Worm (Caenorhabditis elegans) whole organism, L4/young adult: ENCODE data around the gene C05E11.2.

ENCODE experiments used
- W03F9.2 ChIP-seq: fragments of 150-350 bp; optimal IDR thresholded peaks from 2 replicates; lab custom pipeline; 2014; ENCODE audit warnings: missing biosample characterization, missing genetic modification characterization
- dao-5 ChIP-seq: sonication (generic microtip); optimal IDR thresholded peaks from 2 replicates; lab custom pipeline; 2016; ENCODE audit warnings: missing genotype, missing genetic modification characterization, moderate library complexity, missing compliant biosample characterization
- him-1 ChIP-seq: sonication (generic microtip); optimal IDR thresholded peaks from 2 replicates; lab custom pipeline; 2016; ENCODE audit warnings: missing genotype, missing genetic modification reagents, missing genetic modification characterization, missing compliant biosample characterization

Gene C05E11.2

DNA sequence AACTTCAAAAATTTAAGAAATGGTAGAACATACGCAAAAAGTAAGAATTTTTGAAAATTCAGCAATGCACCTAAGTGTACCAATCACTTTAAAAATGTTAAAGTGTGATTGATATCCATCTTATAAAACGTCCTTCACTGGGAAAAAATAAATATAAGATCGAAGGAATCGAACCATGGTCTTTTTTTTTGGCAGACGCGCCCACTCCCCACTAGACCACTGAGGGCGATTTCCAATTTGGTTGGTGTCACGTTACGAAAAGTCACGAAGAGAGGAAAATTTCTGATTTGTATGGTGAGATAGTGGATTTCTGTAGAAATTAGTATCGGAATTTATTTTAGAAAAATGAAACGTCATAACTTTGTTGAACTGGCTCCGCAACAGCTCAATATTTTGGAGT lies 20.6 kb downstream of the C05E11.2 start:
- TF ChIP-seq W03F9.2 (tag; lab: Kevin White, UChicago) (no peak), him-1 (no peak), dao-5 (tag; lab: Kevin White, UChicago) (no peak)

DNA sequence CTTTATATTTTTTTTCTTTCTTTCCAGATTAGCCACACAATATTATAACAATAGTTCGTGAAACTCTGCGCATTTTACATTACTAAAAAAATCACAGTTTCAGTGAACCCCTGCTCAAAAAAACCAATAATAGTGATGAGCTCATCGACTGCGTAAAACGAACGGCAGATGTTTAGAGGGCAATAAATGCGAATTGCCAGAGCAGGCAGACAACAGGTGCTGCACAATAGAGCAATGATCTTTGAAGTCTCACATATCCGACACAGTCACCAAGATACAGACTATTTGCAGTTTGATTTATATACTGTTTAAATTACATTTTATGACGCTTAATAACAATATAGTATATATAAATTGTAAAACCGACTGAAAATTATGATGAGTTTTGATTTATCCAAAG lies 22.9 kb downstream of the C05E11.2 start:
- TF ChIP-seq him-1 (no peak), dao-5 (tag; lab: Kevin White, UChicago) (no peak), W03F9.2 (tag; lab: Kevin White, UChicago) (no peak)

DNA sequence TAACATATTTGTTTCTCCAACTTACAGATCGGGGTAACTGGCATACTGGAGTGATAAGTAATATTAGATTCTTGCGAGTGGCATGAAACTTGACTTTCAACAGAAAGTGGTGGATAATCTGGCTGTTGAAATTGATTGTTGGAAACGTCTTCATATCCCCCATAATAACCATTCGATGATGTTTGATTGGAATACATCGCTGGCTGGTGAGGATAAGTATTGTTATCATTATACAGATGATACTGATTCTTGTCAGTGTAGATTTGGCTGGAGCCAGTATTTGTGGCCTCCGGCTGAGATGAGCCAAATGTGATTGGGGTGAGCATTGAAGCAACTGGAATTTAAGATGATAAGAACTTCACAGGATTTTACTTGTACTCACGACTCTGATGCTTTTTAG lies 28.3 kb downstream of the C05E11.2 start:
- TF ChIP-seq him-1 (no peak), W03F9.2 (tag; lab: Kevin White, UChicago) (no peak), dao-5 (tag; lab: Kevin White, UChicago) (no peak)

DNA sequence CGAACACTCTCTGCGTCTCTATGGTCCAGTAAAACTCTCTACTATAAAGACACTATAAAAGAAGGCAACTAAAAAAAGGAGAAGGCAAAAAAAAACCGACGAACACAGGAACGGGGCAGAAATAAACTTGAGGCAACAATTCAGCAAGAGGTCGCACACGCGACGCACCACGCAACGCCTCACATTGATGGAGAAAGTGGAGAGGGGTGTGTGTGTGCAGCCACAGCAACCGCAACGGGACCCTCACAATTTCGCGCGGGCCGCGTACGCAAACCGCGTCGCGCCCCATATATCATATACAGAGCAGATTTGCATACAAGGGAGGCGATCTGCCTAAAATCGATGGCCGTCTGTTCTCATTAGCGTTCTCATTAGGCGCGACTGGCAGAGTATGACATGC lies 30.1 kb downstream of the C05E11.2 start:
- peak; percentile 46 for TF ChIP-seq him-1
- no peak for TF ChIP-seq W03F9.2 (tag; lab: Kevin White, UChicago)
- TF ChIP-seq dao-5 (tag; lab: Kevin White, UChicago) = no peak

DNA sequence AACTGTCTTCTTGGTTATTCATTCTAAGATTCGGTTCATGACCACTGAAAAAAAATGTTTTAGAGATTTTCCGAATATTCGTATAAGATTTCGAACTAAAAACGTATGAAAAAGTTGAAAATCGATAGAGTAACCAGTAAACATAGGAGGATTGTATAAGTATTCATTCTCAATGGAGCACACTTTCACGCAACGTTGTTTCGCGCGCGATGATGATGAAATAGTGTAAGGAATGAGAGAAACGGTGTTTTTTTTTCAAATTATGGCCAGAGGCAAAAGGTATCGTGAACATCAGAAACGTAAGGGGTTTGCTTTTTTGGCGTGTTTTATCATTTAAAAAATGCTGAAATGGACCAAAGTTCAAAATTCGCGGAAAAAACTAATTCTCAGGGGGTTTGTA lies 32.9 kb downstream of the C05E11.2 start, which contains the start of gene pqn-65:
Gene pqn-65 (minus strand): TSS at position 54 of the 400 bp plus-strand sequence.
- TF ChIP-seq W03F9.2 (tag; lab: Kevin White, UChicago) (no peak), him-1 (no peak)

DNA sequence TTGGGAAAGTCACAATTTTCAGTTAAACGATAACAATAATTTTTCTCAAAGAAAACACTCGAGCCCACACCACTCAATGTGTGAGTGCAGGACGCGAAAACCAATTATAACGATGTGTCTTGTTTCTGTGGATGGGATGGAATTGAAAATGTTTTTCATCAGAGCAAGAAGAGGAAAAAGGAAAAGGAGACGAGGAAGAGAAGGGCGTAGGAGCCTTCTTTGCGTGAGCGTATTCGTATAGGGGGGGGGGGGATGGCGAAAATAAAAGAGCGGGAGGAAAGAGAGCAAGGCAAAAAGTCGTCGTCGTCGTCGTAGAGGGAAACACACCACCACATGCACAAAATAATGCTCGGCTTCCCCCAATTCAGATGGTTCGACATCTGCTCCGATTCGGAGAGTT lies 33.3 kb downstream of the C05E11.2 start:
- no peak for TF ChIP-seq W03F9.2 (tag; lab: Kevin White, UChicago)
- TF ChIP-seq dao-5 (tag; lab: Kevin White, UChicago) = no peak
- TF ChIP-seq him-1 = peak; percentile 22

DNA sequence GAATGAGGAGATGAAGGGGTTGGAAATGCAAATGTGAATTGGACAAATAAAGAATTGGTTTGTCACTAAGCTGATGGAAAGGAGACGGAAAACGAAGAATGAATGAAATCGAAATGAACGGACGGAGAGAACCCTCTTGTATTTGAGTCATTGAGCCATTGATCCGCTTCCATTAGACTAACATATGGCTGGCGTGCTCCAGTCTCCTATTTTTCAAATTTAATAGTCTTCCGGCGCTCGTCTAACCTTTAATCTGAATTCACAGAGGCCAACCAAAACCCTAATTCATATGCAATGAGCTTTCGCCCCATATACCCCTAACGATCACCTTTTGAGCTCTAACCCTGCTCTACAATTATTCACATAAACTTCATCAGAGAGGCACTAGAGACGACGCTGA lies 35.3 kb downstream of the C05E11.2 start, which contains the start of gene C46C11.3:
Gene C46C11.3 (plus strand): TSS at position 301 of the 400 bp plus-strand sequence.
- TF ChIP-seq W03F9.2 (tag; lab: Kevin White, UChicago) = no peak
- no peak for TF ChIP-seq him-1
- TF ChIP-seq dao-5 (tag; lab: Kevin White, UChicago) = no peak

DNA sequence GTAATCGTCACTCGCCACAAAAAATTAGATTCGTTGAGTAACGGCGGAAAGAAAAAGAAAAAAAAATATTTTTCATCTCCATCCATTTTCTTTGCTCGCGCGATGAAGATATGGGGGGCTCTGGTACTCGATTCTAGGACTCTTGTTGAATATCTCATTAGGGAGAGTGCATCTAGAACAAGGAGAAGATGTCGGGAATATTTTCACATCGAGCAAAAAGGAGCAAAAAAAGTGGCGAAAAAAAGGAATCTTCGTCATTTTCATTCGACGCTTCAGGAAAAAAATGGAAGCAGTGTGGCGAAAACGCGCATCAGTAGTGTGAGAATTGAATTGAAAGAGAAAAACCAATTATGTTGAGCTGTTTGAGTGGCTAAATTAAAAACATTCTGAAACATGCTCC lies 37.0 kb downstream of the C05E11.2 start:
- TF ChIP-seq dao-5 (tag; lab: Kevin White, UChicago) = no peak
- no peak for TF ChIP-seq W03F9.2 (tag; lab: Kevin White, UChicago)
- TF ChIP-seq him-1 = no peak

DNA sequence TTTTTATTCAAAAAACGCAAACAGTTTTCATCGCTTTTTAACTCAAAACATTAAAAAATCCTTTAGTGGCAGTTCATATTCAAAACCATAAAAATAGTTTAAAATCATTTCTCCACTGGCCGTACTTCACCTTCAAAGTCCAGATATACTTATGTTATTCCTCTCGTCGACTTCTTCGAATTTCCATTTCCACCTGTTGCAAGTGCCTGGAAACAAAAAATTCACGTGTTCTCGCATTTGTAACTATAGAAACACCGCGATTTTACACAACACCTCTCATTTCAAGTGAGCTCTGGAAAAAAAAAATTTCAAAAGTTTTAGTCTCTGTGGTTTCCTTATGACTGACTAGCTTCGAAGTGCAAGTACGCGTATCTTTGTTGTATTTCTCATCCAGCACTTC lies 38.4 kb downstream of the C05E11.2 start:
- TF ChIP-seq W03F9.2 (tag; lab: Kevin White, UChicago) = no peak
- TF ChIP-seq him-1 = no peak
- TF ChIP-seq dao-5 (tag; lab: Kevin White, UChicago) = no peak

DNA sequence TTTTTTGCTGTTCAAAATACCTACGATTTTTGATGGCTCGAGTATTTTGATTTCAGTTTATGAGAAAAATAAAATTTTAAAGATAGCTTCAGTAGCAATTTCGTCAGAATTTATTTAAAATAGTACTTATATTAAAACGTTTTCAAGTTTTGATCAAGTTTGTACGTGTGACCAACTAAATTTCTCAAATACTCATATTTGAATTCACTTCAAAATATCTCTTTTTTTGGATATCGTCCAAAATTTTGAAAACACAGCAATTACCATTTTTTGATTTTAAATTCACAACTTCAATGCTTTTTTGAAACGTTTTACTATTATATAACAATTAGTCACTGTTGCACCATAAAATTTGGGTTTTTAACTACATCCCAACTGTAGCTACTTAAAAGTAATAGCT lies 40.2 kb downstream of the C05E11.2 start:
- TF ChIP-seq W03F9.2 (tag; lab: Kevin White, UChicago) = no peak
- TF ChIP-seq him-1 = no peak
- no peak for TF ChIP-seq dao-5 (tag; lab: Kevin White, UChicago)

DNA sequence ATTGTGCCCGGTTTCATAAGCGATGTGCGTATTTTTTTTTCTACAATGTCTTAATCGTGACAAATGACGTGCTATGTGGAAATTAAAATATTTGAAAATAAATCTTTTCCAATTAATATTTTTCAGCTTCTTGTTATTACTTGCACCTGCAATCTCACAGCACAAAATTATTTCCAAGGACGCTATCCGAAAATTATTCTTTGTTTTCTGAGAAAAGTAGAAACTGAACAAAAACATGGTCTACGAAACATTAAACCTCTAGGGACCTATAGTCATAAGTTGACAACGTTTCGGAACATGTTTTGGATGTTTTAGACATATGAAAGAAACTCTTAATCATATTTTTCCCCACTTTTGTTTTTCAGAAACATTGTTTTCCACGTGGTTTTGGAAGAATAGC lies 41.6 kb downstream of the C05E11.2 start:
- no peak for TF ChIP-seq W03F9.2 (tag; lab: Kevin White, UChicago)
- TF ChIP-seq him-1 = no peak
- TF ChIP-seq dao-5 (tag; lab: Kevin White, UChicago) = no peak

DNA sequence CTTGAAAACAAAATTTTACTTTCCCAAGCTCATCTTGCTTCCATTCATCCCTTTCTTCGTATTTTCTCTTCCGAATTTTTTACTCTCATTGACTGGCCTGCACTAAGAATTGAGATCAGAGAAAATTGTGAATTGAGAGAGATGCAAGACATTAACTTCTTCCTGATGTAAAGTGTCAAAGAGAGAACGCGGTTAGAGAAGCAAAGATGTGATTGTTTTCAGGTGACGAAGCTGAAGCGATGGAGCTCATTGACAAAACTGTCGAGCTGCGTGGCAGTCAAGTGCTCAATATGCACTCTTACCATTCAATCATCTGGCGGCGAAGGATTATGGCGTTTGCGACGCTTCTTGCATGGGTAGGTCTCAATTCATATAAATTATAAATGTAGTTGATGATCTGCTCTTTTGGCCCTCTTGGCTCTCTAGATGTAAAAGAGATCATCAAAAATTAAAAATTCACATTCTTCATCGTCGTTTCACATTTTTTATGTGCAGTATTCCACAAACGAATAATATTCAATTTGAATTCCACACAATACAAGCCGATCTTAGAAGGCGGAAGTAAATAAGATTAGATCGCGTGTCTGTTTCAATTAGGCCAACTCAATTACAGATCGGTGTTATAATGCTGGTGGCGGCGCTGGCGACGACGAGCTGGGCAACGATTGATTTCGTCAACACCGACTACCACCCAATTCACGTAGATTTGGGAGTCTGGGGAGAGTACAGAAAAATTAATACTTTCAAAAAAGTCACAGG lies 42.3 kb downstream of the C05E11.2 start:
- TF ChIP-seq W03F9.2 (tag; lab: Kevin White, UChicago) (no peak), him-1 (no peak), dao-5 (tag; lab: Kevin White, UChicago) (no peak)

DNA sequence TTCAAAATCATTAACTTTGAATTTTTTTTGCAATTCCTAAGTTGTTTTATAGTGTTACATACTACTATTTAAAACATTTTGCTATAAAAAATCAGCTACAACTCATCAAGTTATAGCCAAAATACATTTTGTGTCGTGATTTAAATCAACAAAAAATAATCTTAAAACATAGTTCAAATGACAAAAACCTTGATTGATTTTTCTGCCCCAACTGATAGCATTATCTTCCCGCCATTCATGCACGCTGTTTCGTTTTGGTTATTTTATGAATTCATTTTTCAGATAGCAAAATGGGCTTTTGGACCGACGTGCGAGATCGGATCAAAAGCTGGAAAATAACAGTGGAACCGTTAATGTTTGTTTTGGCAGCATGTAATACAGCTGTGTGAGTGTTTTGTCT lies 45.4 kb downstream of the C05E11.2 start, which contains the start of gene slcr-46.1:
Gene slcr-46.1 (plus strand): TSS at position 274 of the 400 bp plus-strand sequence.
- TF ChIP-seq him-1 = no peak
- TF ChIP-seq dao-5 (tag; lab: Kevin White, UChicago) = no peak
- no peak for TF ChIP-seq W03F9.2 (tag; lab: Kevin White, UChicago)

DNA sequence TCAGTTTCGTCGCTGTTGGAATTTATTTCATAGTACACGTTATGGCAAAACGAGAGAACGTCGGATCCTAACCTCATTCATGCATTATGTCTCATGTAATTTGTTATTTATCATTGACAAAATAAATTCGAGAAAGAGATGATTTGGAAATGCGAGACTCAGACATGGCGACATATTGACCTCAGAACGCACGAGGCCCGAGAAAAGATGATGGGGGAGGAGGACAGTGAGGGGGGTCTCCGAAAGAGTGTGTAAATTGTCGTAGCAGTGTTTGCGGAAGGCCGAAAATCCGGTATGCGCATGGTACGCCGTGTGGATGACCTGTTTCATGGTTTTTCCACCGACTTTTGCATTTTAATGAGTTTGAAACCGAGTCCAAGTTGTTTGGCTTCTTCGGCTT lies 48.9 kb downstream of the C05E11.2 start:
- no peak for TF ChIP-seq W03F9.2 (tag; lab: Kevin White, UChicago)

DNA sequence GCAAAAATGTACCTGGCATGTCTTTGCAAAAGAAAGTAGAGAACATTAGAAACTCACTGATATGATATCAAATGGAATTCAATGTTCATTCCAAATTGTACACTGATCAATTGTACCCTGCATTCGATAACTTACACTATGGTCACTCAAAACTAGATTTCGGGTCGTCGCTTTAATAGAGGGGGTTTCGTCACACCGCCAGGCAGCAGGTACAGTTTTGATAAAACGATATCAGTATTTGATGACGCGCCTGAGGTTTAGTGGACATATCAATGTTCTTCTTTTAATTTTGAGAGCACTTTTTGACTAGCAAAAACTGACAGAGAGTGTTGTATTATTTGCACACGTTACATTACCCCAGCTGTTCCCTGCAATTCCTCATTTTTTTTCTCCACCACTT lies 49.4 kb downstream of the C05E11.2 start:
- TF ChIP-seq W03F9.2 (tag; lab: Kevin White, UChicago) = no peak
- no peak for TF ChIP-seq dao-5 (tag; lab: Kevin White, UChicago)
- no peak for TF ChIP-seq him-1
